Worm (Caenorhabditis elegans): ENCODE measurements around the gene Y53F4B.27.

The Y53F4B.27 gene

DNA sequence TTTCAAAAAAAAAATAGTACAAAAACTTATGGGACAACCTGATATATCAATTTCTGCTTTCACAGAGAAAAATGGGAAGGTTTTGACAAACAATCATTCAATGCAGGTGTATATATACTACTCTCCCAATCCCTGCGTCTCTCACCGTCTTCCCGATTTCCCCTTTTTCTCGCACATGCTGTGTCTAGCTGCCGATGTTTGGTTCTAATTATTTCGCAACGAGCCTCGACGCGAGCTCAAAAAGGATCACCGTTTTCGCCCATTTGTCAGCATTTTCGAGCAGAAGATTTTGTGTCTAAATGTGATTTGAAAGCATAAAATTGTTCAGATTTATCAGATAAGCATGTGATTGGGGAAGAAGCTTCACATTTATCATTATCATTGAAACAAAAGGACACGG is 27.5 kb downstream of the Y53F4B.27 start (continued):
- no peak for TF ChIP-seq lin-39 (tag; optimal IDR thresholded peaks at IDR 0.05)
- peak; percentile 18 for TF ChIP-seq nhr-11 (tag; optimal IDR thresholded peaks at IDR 0.05)
- no peak for TF ChIP-seq lin-13 (GFP tag; optimal IDR thresholded peaks at IDR 0.05)
- no peak for TF ChIP-seq daf-16 (GFP tag; optimal IDR thresholded peaks at IDR 0.05)
- TF ChIP-seq daf-16 (tag; optimal IDR thresholded peaks at IDR 0.05), result peak; percentile 35
- peak; percentile 22; the same call in 1 of the 2 replicates for TF ChIP-seq dmd-6 (GFP tag; IDR thresholded peaks at IDR 0.05)
- TF ChIP-seq lin-1 (GFP tag; IDR thresholded peaks at IDR 0.05), result no peak
- TF ChIP-seq hmg-1.1 (GFP tag; IDR thresholded peaks at IDR 0.05), result 0 out of 2 replicates have a peak, but pooled peaks have one; percentile 49
- TF ChIP-seq daf-8 (GFP tag; IDR thresholded peaks at IDR 0.05), result no peak

DNA sequence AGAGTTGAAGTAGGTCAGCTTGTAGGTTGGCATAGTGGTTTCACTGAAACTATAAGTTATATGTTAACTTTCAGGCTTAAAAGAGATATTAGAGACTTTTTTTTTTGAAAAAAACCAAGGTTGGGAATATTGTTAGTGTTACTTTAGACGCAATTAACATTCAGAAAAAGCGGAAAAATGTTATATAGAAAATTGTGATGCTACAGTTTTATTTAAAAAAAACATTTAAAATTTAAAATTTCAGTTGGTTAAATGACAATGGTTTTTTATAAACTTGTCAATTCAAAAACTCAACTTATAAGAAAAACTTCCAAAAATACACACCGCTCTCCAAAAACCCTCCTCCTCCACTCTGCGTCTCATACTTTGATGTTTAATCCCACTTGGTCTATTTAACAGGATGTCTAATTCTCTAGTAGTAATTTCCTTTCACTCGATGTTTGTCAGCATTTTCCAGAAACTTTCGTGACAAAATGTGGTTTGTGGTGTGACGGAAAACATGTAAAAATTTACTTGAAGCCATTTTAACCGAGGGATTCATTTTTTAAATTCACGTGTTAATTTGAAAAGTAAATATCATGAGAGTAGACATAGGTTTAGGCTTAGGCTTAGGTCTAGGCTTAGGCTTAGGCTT is 29.3 kb downstream of the Y53F4B.27 start, which contains the start of gene gst-31:
Gene gst-31, minus strand, starts transcription at position 51 of the 634 bp plus-strand sequence.
- TF ChIP-seq nhr-42 (GFP tag; IDR thresholded peaks at IDR 0.05) (no peak), aha-1 (tag) (peak; percentile 70)

DNA sequence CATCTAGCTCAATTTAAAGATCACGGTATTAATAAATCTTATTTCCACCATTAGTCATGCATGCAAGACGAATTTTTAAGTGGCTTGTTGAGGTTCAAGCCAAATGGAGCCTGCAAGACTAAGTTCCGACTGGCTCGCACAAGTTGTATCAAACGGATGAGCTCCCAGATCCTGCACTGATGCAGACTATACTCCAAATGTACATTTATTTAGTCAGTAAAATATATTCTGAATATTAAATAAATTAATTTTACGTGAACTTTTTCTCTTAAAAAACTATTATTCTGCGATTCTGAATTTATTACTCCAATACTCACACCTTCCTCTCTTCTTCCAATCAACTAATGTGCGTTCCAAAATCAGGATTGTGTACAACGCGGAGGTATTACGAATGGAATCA is 29.9 kb downstream of the Y53F4B.27 start, which contains the start of gene Y53F4B.36:
Gene Y53F4B.36, plus strand, starts transcription at position 301 of the 400 bp plus-strand sequence.
- TF ChIP-seq madf-9 (GFP tag; conservative IDR thresholded peaks at IDR 0.05) (no peak), dmd-6 (GFP tag; IDR thresholded peaks at IDR 0.05) (no peak), R02D3.7 (tag; optimal IDR thresholded peaks at IDR 0.05) (no peak), nhr-6 (tag; optimal IDR thresholded peaks at IDR 0.05) (no peak), spr-1 (tag; optimal IDR thresholded peaks at IDR 0.05) (no peak), tra-1 (GFP tag; IDR thresholded peaks at IDR 0.05) (no peak), F37D6.2 (tag; optimal IDR thresholded peaks at IDR 0.05) (no peak), skn-1 (tag; optimal IDR thresholded peaks at IDR 0.05) (no peak), ceh-20 (GFP tag; IDR thresholded peaks at IDR 0.05) (no peak), Y5F2A.4 (GFP tag; optimal IDR thresholded peaks at IDR 0.05) (no peak), mep-1 (tag; optimal IDR thresholded peaks at IDR 0.05) (no peak), lin-38 (GFP tag; IDR thresholded peaks at IDR 0.05) (no peak), nhr-237 (tag; optimal IDR thresholded peaks at IDR 0.05) (no peak), F26F4.8 (GFP tag; conservative IDR thresholded peaks at IDR 0.05) (no peak), lir-3 (tag; optimal IDR thresholded peaks at IDR 0.05) (no peak), ZK546.5 (tag; optimal IDR thresholded peaks at IDR 0.05) (no peak)

DNA sequence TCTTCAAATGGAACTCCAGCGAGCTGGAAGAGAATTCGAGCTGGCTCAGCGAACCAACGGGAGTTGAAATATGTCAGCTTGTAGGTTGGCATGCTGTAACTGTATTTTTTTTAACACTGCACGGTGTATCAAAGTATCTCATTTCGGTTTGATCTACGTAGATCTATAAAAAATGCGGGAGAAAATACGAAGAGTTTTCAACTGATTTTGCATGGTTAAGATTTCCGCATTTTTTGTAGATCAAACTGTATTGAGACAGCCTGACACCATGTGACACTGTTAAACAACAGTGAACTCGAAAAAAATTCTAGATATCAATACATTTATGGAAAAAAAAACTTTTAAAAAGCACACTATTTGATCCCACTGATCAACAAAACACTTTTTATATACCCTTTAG is 32.8 kb downstream of the Y53F4B.27 start, which contains the start of gene gst-32:
Gene gst-32, minus strand, starts transcription at position 101 of the 400 bp plus-strand sequence.
- no peak for TF ChIP-seq Y105C5A.15 (GFP tag; IDR thresholded peaks at IDR 0.05)
- TF ChIP-seq rbr-2 (tag; optimal IDR thresholded peaks at IDR 0.05), result no peak
- no peak for TF ChIP-seq madf-9 (GFP tag; conservative IDR thresholded peaks at IDR 0.05)
- no peak for TF ChIP-seq unc-62 (GFP tag; optimal IDR thresholded peaks at IDR 0.05 in 1 of 2)
- TF ChIP-seq unc-62 (tag; optimal IDR thresholded peaks at IDR 0.05), result no peak
- no peak for TF ChIP-seq aha-1 (tag)
- TF ChIP-seq lin-15B (tag; optimal IDR thresholded peaks at IDR 0.05), result no peak
- no peak for TF ChIP-seq duxl-1 (tag; optimal IDR thresholded peaks at IDR 0.05; ENCODE audit: poor library complexity)
- no peak for TF ChIP-seq R02D3.7 (tag; optimal IDR thresholded peaks at IDR 0.05)
- no peak for TF ChIP-seq jun-1 (tag; optimal IDR thresholded peaks at IDR 0.05)
- TF ChIP-seq Y48G9A.11 (GFP tag; IDR thresholded peaks at IDR 0.05), result no peak
- no peak for TF ChIP-seq ZK546.5 (tag; optimal IDR thresholded peaks at IDR 0.05)
- TF ChIP-seq zfp-3 (GFP tag; conservative IDR thresholded peaks at IDR 0.05), result no peak
- TF ChIP-seq set-16 (GFP tag; IDR thresholded peaks at IDR 0.05), result no peak
- no peak for TF ChIP-seq cey-2 (tag; optimal IDR thresholded peaks at IDR 0.05; ENCODE audit: borderline replicate concordance, insufficient read depth)
- TF ChIP-seq snpc-1.2 (GFP tag; IDR thresholded peaks at IDR 0.05), result no peak
- no peak for TF ChIP-seq lim-7 (GFP tag; IDR thresholded peaks at IDR 0.05)
- no peak for TF ChIP-seq nhr-77 (tag; optimal IDR thresholded peaks at IDR 0.05)

All from whole organism, L4 larva.